Worm (Caenorhabditis elegans) whole organism, L2 larva: ENCODE measurements around the gene wdr-83.

Source experiments
- C34F6.9 ChIP-seq: fragments of 150-350 bp; optimal IDR thresholded peaks from 2 replicates; lab custom pipeline; 2014; ENCODE audit warnings: missing biosample characterization, missing genetic modification characterization
- R02D3.7 ChIP-seq: fragments of 150-350 bp; optimal IDR thresholded peaks from 2 replicates; lab custom pipeline; 2014; ENCODE audit warnings: missing biosample characterization, missing genetic modification characterization
- alr-1 ChIP-seq: fragments of 150-350 bp; optimal IDR thresholded peaks from 2 replicates; lab custom pipeline; 2014; ENCODE audit warnings: missing biosample characterization, missing genetic modification characterization
- ama-1 ChIP-seq: fragments of 150-350 bp; optimal IDR thresholded peaks from 2 replicates; lab custom pipeline; 2018; ENCODE audit warnings: inconsistent platforms
- blmp-1 ChIP-seq: sonication (generic microtip); optimal IDR thresholded peaks from 2 replicates; lab custom pipeline; 2017; ENCODE audit warnings: missing genetic modification characterization, mild to moderate bottlenecking, missing compliant biosample characterization, antibody characterized with exemption, moderate library complexity; ENCODE audit not compliant: insufficient read depth
- ceh-16 ChIP-seq: fragments of 150-350 bp; optimal IDR thresholded peaks from 2 replicates; lab custom pipeline; 2014; ENCODE audit warnings: missing biosample characterization, missing genetic modification characterization
- ceh-82 ChIP-seq: fragments of 150-350 bp; optimal IDR thresholded peaks from 2 replicates; lab custom pipeline; 2014; ENCODE audit warnings: missing biosample characterization, missing genetic modification characterization
- crh-2 ChIP-seq: sonication (generic microtip); optimal IDR thresholded peaks from 2 replicates; lab custom pipeline; 2017; ENCODE audit warnings: missing biosample characterization, missing genetic modification characterization
- dmd-4 ChIP-seq: sonication (generic microtip); optimal IDR thresholded peaks from 2 replicates; lab custom pipeline; 2017; ENCODE audit warnings: missing biosample characterization, missing genetic modification characterization
- egl-27 ChIP-seq: sonication (generic microtip); optimal IDR thresholded peaks from 3 replicates; lab custom pipeline; 2017; ENCODE audit warnings: missing biosample characterization, missing genetic modification reagents, missing genetic modification characterization
- elt-3 ChIP-seq: sonication (generic microtip); optimal IDR thresholded peaks from 2 replicates; lab custom pipeline; 2017; ENCODE audit warnings: missing biosample characterization, missing genetic modification characterization
- fos-1 ChIP-seq: fragments of 150-350 bp; optimal IDR thresholded peaks from 2 replicates; lab custom pipeline; 2014; ENCODE audit warnings: missing biosample characterization, missing genetic modification characterization
- gmeb-1 ChIP-seq: fragments of 150-350 bp; optimal IDR thresholded peaks from 2 replicates; lab custom pipeline; 2014; ENCODE audit warnings: missing biosample characterization, missing genetic modification characterization
- lin-11 ChIP-seq: fragments of 150-350 bp; sonication (generic microtip); optimal IDR thresholded peaks from 2 replicates; lab custom pipeline; 2014; ENCODE audit warnings: missing biosample characterization, missing genetic modification characterization, inconsistent platforms, mixed read lengths
- lin-13 ChIP-seq: fragments of 150-350 bp; optimal IDR thresholded peaks from 2 replicates; lab custom pipeline; 2014; ENCODE audit warnings: missing biosample characterization, missing genetic modification reagents, missing genetic modification characterization
- lin-39 ChIP-seq: fragments of 150-350 bp; optimal IDR thresholded peaks from 2 replicates; lab custom pipeline; 2014; ENCODE audit warnings: missing biosample characterization, missing genetic modification reagents, missing genetic modification characterization
- lsy-2 ChIP-seq, 2 experiments: fragments of 150-350 bp in 1 of 2; sonication (generic microtip) in 1 of 2; optimal IDR thresholded peaks; 2 replicates each; lab custom pipeline; 2014 to 2017; ENCODE audit warnings: missing biosample characterization in 2 of 2, missing genetic modification characterization in 2 of 2
- mab-5 ChIP-seq: fragments of 150-350 bp; optimal IDR thresholded peaks from 2 replicates; lab custom pipeline; 2014; ENCODE audit warnings: missing biosample characterization, missing genetic modification characterization
- mdl-1 ChIP-seq, 2 experiments: fragments of 150-350 bp in 1 of 2; sonication (generic microtip) in 1 of 2; optimal IDR thresholded peaks; 2 replicates each; lab custom pipeline; 2017; ENCODE audit warnings: missing biosample characterization in 2 of 2, missing genetic modification characterization in 2 of 2
- nhr-10 ChIP-seq: sonication (generic microtip); optimal IDR thresholded peaks from 2 replicates; lab custom pipeline; 2017; ENCODE audit warnings: missing biosample characterization, missing genetic modification characterization
- nhr-12 ChIP-seq: fragments of 150-350 bp; optimal IDR thresholded peaks from 2 replicates; lab custom pipeline; 2014; ENCODE audit warnings: missing biosample characterization, missing genetic modification characterization
- nhr-129 ChIP-seq: fragments of 150-350 bp; optimal IDR thresholded peaks from 2 replicates; lab custom pipeline; 2014; ENCODE audit warnings: missing biosample characterization, missing genetic modification characterization
- nhr-21 ChIP-seq: fragments of 150-350 bp; optimal IDR thresholded peaks from 2 replicates; lab custom pipeline; 2014; ENCODE audit warnings: missing biosample characterization, missing genetic modification characterization
- nhr-23 ChIP-seq: fragments of 150-350 bp; optimal IDR thresholded peaks from 2 replicates; lab custom pipeline; 2014; ENCODE audit warnings: missing biosample characterization, missing genetic modification reagents, missing genetic modification characterization
- nhr-237 ChIP-seq: fragments of 150-350 bp; optimal IDR thresholded peaks from 2 replicates; lab custom pipeline; 2014; ENCODE audit warnings: missing biosample characterization, missing genetic modification characterization
- nhr-25 ChIP-seq: fragments of 150-350 bp; sonication (generic microtip); optimal IDR thresholded peaks from 3 replicates; lab custom pipeline; 2014; ENCODE audit warnings: missing biosample characterization, missing genetic modification characterization
- nhr-6 ChIP-seq: fragments of 150-350 bp; optimal IDR thresholded peaks from 2 replicates; lab custom pipeline; 2014; ENCODE audit warnings: missing biosample characterization, missing genetic modification characterization
- peb-1 ChIP-seq: fragments of 150-350 bp; optimal IDR thresholded peaks from 2 replicates; lab custom pipeline; 2014; ENCODE audit warnings: missing biosample characterization, missing genetic modification characterization
- sem-4 ChIP-seq: fragments of 150-350 bp; optimal IDR thresholded peaks from 2 replicates; lab custom pipeline; 2014; ENCODE audit warnings: missing biosample characterization, missing genetic modification reagents, missing genetic modification characterization
- skn-1 ChIP-seq: sonication (generic microtip); optimal IDR thresholded peaks from 2 replicates; lab custom pipeline; 2017; ENCODE audit warnings: missing biosample characterization, missing genetic modification characterization
- sma-3 ChIP-seq: sonication (generic microtip); optimal IDR thresholded peaks from 2 replicates; lab custom pipeline; 2016; ENCODE audit warnings: missing genetic modification reagents, missing genetic modification characterization, missing compliant biosample characterization
- sma-9 ChIP-seq, 2 experiments: fragments of 150-350 bp in 1 of 2; sonication (generic microtip) in 1 of 2; optimal IDR thresholded peaks; 2 replicates each; lab custom pipeline; 2014 to 2016; ENCODE audit warnings: missing genetic modification characterization in 2 of 2, mild to moderate bottlenecking in 1 of 2, missing biosample characterization in 1 of 2, missing compliant biosample characterization in 1 of 2, missing genetic modification reagents in 1 of 2, moderate library complexity in 1 of 2
- snpc-4 ChIP-seq: fragments of 150-350 bp; optimal IDR thresholded peaks from 2 replicates; lab custom pipeline; 2014; ENCODE audit warnings: missing biosample characterization, missing genetic modification characterization
- unc-39 ChIP-seq: fragments of 150-350 bp; optimal IDR thresholded peaks from 2 replicates; lab custom pipeline; 2014; ENCODE audit warnings: missing biosample characterization, missing genetic modification characterization
- unc-55 ChIP-seq: fragments of 150-350 bp; sonication (generic microtip); optimal IDR thresholded peaks from 3 replicates; lab custom pipeline; 2014; ENCODE audit warnings: missing biosample characterization, missing genetic modification reagents, missing genetic modification characterization
- unc-62 ChIP-seq: fragments of 150-350 bp; optimal IDR thresholded peaks from 2 replicates; lab custom pipeline; 2014; ENCODE audit warnings: missing biosample characterization, missing genetic modification reagents, missing genetic modification characterization
- ztf-1 ChIP-seq: fragments of 200-800 bp; sonication (Bioruptor generic); conservative IDR thresholded peaks from 2 replicates; pipeline ENCODE4 v1.3.6; 2022; ENCODE audit warnings: missing genetic modification characterization, missing compliant biosample characterization
- ztf-11 ChIP-seq: sonication (generic microtip); optimal IDR thresholded peaks from 2 replicates; lab custom pipeline; 2017; ENCODE audit warnings: missing biosample characterization, missing genetic modification characterization

wdr-83 gene

DNA sequence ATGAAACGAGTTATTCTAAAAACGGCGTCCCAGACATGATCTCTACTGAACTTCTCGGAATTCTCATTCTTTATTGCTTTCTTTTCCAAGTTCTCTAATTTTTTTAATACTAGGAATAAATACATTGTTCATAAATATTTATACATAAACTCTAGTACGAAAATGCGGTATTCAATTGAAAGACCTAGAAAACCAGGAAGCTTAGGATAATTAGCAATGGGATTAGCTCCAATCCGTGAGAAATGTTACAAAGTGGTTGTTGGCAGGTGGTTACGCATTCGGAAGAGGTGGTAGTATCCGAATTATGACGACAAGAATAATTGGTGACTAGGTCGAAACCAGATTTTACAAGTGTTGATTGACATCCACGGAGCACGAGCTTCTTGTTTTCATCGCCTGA lies 35.5 kb upstream of the wdr-83 start:
- no peak for TF ChIP-seq nhr-25 (tag; lab: Kevin White, UChicago)
- TF ChIP-seq lin-39 (tag; lab: Kevin White, UChicago): no peak

DNA sequence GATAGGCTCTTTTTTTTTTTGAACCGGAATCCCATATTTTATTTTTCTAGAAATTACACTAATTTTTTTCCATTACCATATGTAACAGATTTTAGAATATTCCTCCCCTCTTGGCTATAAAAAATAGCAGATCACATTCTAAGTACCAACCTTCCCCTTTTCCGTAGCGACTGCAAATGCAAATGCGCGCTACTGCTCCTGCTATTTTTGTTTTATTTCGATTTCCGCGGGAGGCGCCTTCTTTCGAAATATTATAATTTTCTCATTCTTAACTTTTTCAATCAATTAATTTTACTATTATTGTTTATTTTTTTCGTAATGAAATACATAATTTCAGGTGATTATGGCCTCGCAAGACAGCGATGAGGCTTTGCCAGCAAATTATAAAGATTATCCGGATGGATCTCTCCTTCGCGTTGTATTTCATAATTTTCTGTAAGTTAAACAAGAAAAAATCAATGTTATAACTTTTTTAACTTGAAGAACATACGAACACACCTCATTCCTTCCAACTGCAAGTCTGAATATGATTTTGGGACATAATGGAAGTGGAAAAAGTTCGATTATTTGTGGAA lies 30.4 kb upstream of the wdr-83 start, which contains the start of gene smc-5:
smc-5 (plus strand) TSS at position 332 of the 575 bp plus-strand sequence.
- TF ChIP-seq dmd-4 (tag; lab: Kevin White, UChicago): no peak
- TF ChIP-seq mdl-1 (tag; optimal IDR thresholded peaks at IDR 0.05; lab: Kevin White, UChicago): no peak
- TF ChIP-seq nhr-12 (tag; lab: Kevin White, UChicago): no peak
- TF ChIP-seq ceh-82 (tag; lab: Kevin White, UChicago): no peak
- TF ChIP-seq nhr-237: no peak
- peak; percentile 50 to 88 for TF ChIP-seq lsy-2 (tag; optimal IDR thresholded peaks at IDR 0.05; lab: Kevin White, UChicago)
- peak; percentile 80 for TF ChIP-seq gmeb-1 (tag; lab: Kevin White, UChicago)
- peak; percentile 78 for TF ChIP-seq nhr-129 (tag; lab: Kevin White, UChicago)
- no peak for TF ChIP-seq ztf-11 (tag; lab: Kevin White, UChicago)
- TF ChIP-seq alr-1 (tag; lab: Kevin White, UChicago): no peak
- no peak for TF ChIP-seq unc-62 (GFP tag; lab: Kevin White, UChicago)
- no peak for TF ChIP-seq R02D3.7 (tag; lab: Kevin White, UChicago)
- no peak for TF ChIP-seq nhr-25 (tag; lab: Kevin White, UChicago)
- peak; percentile 28 for TF ChIP-seq nhr-21 (tag; lab: Kevin White, UChicago)
- no peak for TF ChIP-seq peb-1 (tag; lab: Kevin White, UChicago)
- TF ChIP-seq sma-3 (GFP tag; lab: Kevin White, UChicago): peak; percentile 69
- no peak for TF ChIP-seq egl-27 (tag; lab: Kevin White, UChicago)
- TF ChIP-seq fos-1 (tag; lab: Kevin White, UChicago): peak; percentile 40
- TF ChIP-seq unc-55 (GFP tag; lab: Kevin White, UChicago): peak; percentile 94
- peak; percentile 78 for TF ChIP-seq lin-13 (GFP tag; lab: Kevin White, UChicago)
- TF ChIP-seq crh-2 (tag; lab: Kevin White, UChicago): peak; percentile 77
- no peak for TF ChIP-seq nhr-23 (tag; lab: Kevin White, UChicago)
- no peak for TF ChIP-seq lin-39 (tag; lab: Kevin White, UChicago)
- no peak for TF ChIP-seq ztf-1 (GFP tag; lab: Robert Waterston, UW)
- no peak for TF ChIP-seq skn-1 (tag; lab: Kevin White, UChicago)
- TF ChIP-seq sma-9 (GFP tag; optimal IDR thresholded peaks at IDR 0.05; lab: Kevin White, UChicago): peak; percentile 62
- no peak for TF ChIP-seq sma-9 (tag; optimal IDR thresholded peaks at IDR 0.05; lab: Kevin White, UChicago)
- no peak for TF ChIP-seq ama-1 (lab: Kevin White, UChicago)
- no peak for TF ChIP-seq mab-5
- peak; percentile 83 for TF ChIP-seq C34F6.9 (tag; lab: Kevin White, UChicago)
- TF ChIP-seq snpc-4 (tag; lab: Kevin White, UChicago): peak; percentile 82
- peak; percentile 10 for TF ChIP-seq lin-11 (tag; lab: Kevin White, UChicago)
- TF ChIP-seq elt-3 (tag; lab: Kevin White, UChicago): no peak
- no peak for TF ChIP-seq ceh-16 (tag; lab: Kevin White, UChicago)
- peak; percentile 9 for TF ChIP-seq blmp-1 (tag; lab: Kevin White, UChicago)

DNA sequence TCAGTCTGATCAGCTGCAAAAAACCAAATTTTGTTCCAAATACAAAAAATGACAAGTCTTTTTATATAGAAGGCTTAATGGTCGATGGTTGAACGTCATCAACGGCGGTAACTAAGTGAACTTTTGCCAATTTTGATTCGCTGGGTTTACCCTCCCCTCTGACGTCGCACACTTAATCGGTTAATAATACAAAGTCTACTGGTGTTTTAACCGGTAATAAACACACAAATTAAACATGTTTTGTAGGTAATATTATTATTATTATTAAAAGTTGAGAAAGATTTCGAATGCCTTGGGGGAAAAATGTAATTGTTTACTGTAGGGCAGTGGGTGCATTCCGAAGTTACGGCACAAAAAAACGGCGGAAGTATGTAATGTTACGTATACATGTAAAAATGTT lies 29.2 kb upstream of the wdr-83 start, which contains the start of gene pho-12:
pho-12 (minus strand) TSS at position 101 of the 400 bp plus-strand sequence.
- TF ChIP-seq lin-39 (tag; lab: Kevin White, UChicago) (no peak), C34F6.9 (tag; lab: Kevin White, UChicago) (no peak), nhr-10 (tag; lab: Kevin White, UChicago) (no peak), nhr-21 (tag; lab: Kevin White, UChicago) (no peak), unc-39 (tag; lab: Kevin White, UChicago) (no peak), mdl-1 (tag; optimal IDR thresholded peaks at IDR 0.05; lab: Kevin White, UChicago) (no peak), skn-1 (tag; lab: Kevin White, UChicago) (no peak), unc-62 (GFP tag; lab: Kevin White, UChicago) (no peak), nhr-6 (tag; lab: Kevin White, UChicago) (no peak), elt-3 (tag; lab: Kevin White, UChicago) (no peak), blmp-1 (tag; lab: Kevin White, UChicago) (no peak), lsy-2 (tag; optimal IDR thresholded peaks at IDR 0.05; lab: Kevin White, UChicago) (no peak), sem-4 (no peak), ama-1 (lab: Kevin White, UChicago) (no peak)
- TF ChIP-seq, all 48 proteins: peak for 0
